Fruit fly (Drosophila melanogaster): ENCODE measurements around the gene Taf8.

DNA sequence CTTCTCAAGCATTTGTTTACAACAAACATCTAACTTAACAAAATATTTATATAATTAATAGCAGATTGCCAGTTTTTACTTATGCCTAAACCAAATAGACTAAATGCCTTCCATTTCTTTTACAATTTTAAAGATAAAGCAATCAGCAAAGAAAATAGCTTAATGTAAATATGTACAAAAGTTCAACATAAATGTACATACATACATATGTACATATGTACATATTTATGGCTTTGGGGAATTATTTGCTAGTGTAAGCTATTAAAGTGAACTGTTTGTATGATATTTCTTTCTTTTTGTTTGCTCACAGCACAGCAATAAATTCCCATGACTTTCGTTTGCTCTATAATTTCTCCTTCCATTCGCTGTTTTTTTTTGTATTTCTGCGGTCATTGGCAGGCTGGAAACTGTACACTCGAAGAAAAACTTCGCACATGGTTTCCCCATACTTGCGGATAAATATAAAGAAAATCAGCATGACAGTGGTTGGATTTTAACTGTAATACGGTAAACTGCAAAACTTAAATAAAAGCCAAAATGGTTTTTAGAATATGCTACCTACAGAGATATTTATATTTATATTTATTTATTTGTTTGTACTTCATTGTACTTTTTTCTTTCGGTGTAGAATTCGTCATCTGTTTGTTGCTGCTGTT, 39.3 kb downstream of the Taf8 start:
- TF ChIP-seq vri (GFP tag; optimal IDR thresholded peaks at IDR 0.05) (no peak), Sox14 (GFP tag; optimal IDR thresholded peaks at IDR 0.05) (no peak), CG10669 (GFP tag; optimal IDR thresholded peaks at IDR 0.05) (no peak), Ets21C (GFP tag; optimal IDR thresholded peaks at IDR 0.05) (no peak), esn (GFP tag; optimal IDR thresholded peaks at IDR 0.05) (no peak), Lpt (GFP tag; optimal IDR thresholded peaks at IDR 0.05) (no peak), CG11294 (GFP tag; IDR thresholded peaks at IDR 0.05) (no peak), Ets96B (tag; optimal IDR thresholded peaks at IDR 0.05) (no peak), CG6808 (GFP tag; optimal IDR thresholded peaks at IDR 0.05) (no peak), Hr38 (GFP tag; optimal IDR thresholded peaks at IDR 0.05) (no peak)
